1 fruit fly cellular context compared by ENCODE assay signal in the genomic region with DNA sequence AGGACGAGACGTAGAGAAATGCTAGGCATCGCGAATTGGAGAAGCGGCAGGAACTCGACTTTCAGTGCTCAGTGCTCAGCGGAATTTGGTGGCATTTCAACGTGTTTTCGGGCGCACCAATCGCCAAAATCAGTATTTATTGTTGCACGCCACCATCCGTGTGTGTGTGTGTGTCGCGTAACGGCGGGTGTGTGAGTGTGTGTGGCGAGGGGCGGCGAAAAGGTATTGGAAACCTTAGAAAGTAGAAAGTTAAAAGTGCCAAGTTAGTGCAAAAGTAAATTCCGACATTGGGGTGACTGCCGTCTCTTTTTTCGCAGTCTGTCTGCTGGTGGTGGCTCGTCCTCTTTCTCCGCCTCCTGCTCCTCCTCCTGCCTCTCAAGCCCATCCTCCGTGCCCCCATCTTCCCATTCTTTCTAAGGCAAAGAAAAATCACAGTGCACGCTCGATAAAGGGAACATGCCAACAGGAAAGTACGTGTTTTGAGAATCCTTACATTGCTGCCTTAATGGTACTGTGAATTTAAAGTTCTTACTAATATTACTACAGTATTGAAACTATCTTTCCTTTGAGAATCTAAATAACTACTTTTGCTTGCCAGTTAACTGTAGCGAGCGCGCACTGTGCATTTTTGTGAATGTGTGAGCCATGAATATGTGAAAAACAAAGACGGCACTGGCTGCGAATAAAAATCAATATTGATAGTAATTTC.
TF ChIP-seq lines count a peak whose summit lies in the region.

No protein-coding gene starts in this region.

TF ChIP-seq in whole organism, embryonic, 481 proteins besides CTCF, POLR2A, EP300 and RAD21 (continued from another document and continues in another):
- TF ChIP-seq CG7963 (GFP tag; IDR thresholded peaks at IDR 0.05; lab: Robert Waterston, UW; ENCODE audit: partially characterized antibody) (no peak), CG10565 (GFP tag; optimal IDR thresholded peaks at IDR 0.05; lab: Kevin White, UChicago) (no peak), ems (GFP tag; optimal IDR thresholded peaks at IDR 0.05; lab: Kevin White, UChicago) (peak; percentile 9), peb (GFP tag; IDR thresholded peaks at IDR 0.05; lab: Robert Waterston, UW) (no peak), z (GFP tag; IDR thresholded peaks at IDR 0.05; lab: Robert Waterston, UW) (no peak), Asciz (GFP tag; optimal IDR thresholded peaks at IDR 0.05; lab: Kevin White, UChicago) (no peak), dimm (GFP tag; IDR thresholded peaks at IDR 0.05; lab: Robert Waterston, UW) (no peak), fd96Cb (tag; optimal IDR thresholded peaks at IDR 0.05; lab: Kevin White, UChicago) (peak; percentile 58), dati (GFP tag; IDR thresholded peaks at IDR 0.05; lab: Robert Waterston, UW) (no peak), pzg (GFP tag; optimal IDR thresholded peaks at IDR 0.05; lab: Kevin White, UChicago) (no peak), croc (GFP tag; conservative IDR thresholded peaks at IDR 0.05; lab: Robert Waterston, UW) (peak; percentile 13; the same call in 1 of the 3 replicates), kni (GFP tag; optimal IDR thresholded peaks at IDR 0.05; lab: Kevin White, UChicago) (no peak), CG7928 (GFP tag; optimal IDR thresholded peaks at IDR 0.05; lab: Kevin White, UChicago) (peak; percentile 11), sisA (GFP tag; IDR thresholded peaks at IDR 0.05; lab: Robert Waterston, UW) (peak; percentile 59), TFAM (GFP tag; optimal IDR thresholded peaks at IDR 0.05; lab: Kevin White, UChicago) (no peak), HLH4C (GFP tag; IDR thresholded peaks at IDR 0.05; lab: Robert Waterston, UW; ENCODE audit: partially characterized antibody) (no peak), org-1 (GFP tag; optimal IDR thresholded peaks at IDR 0.05; lab: Kevin White, UChicago) (no peak), wdn (GFP tag; IDR thresholded peaks at IDR 0.05; lab: Robert Waterston, UW) (no peak), Scr (GFP tag; IDR thresholded peaks at IDR 0.05; lab: Robert Waterston, UW; ENCODE audit: partially characterized antibody) (no peak), CG12104 (GFP tag; optimal IDR thresholded peaks at IDR 0.05; lab: Kevin White, UChicago) (no peak), CG17568 (GFP tag; optimal IDR thresholded peaks at IDR 0.05; lab: Kevin White, UChicago) (no peak), CG3163 (GFP tag; optimal IDR thresholded peaks at IDR 0.05; lab: Kevin White, UChicago) (no peak), ash1 (GFP tag; optimal IDR thresholded peaks at IDR 0.05; lab: Kevin White, UChicago) (no peak), CG11696 (GFP tag; IDR thresholded peaks at IDR 0.05; lab: Robert Waterston, UW) (no peak), CG4730 (GFP tag; IDR thresholded peaks at IDR 0.05; lab: Robert Waterston, UW) (peak; percentile 43; the same call in 1 of the 2 replicates), tll (GFP tag; optimal IDR thresholded peaks at IDR 0.05; lab: Kevin White, UChicago) (no peak), pb (GFP tag; optimal IDR thresholded peaks at IDR 0.05; lab: Kevin White, UChicago) (no peak), bigmax (GFP tag; optimal IDR thresholded peaks at IDR 0.05; lab: Kevin White, UChicago) (no peak), YL-1 (GFP tag; optimal IDR thresholded peaks at IDR 0.05; lab: Kevin White, UChicago) (no peak), E2f2 (GFP tag; IDR thresholded peaks at IDR 0.05; lab: Robert Waterston, UW) (no peak), HHEX (GFP tag; optimal IDR thresholded peaks at IDR 0.05; lab: Kevin White, UChicago) (peak; percentile 59), C15 (GFP tag; IDR thresholded peaks at IDR 0.05; lab: Robert Waterston, UW) (no peak), Sry-δ (GFP tag; optimal IDR thresholded peaks at IDR 0.05; lab: Kevin White, UChicago) (no peak), HmgD (GFP tag; optimal IDR thresholded peaks at IDR 0.05; lab: Kevin White, UChicago) (no peak), seq (GFP tag; IDR thresholded peaks at IDR 0.05; lab: Robert Waterston, UW) (0 out of 2 replicates have a peak, but pooled peaks have one; percentile 5), gfzf (GFP tag; optimal IDR thresholded peaks at IDR 0.05; lab: Kevin White, UChicago) (no peak), inv (GFP tag; IDR thresholded peaks at IDR 0.05; lab: Robert Waterston, UW; ENCODE audit: partially characterized antibody) (no peak), H15 (GFP tag; IDR thresholded peaks at IDR 0.05; lab: Robert Waterston, UW) (0 out of 3 replicates have a peak, but pooled peaks have one; percentile 9), Fer1 (GFP tag; optimal IDR thresholded peaks at IDR 0.05; lab: Kevin White, UChicago) (peak; percentile 74), CG9932 (GFP tag; IDR thresholded peaks at IDR 0.05; lab: Robert Waterston, UW) (peak; percentile 27; the same call in 1 of the 2 replicates), cwo (GFP tag; optimal IDR thresholded peaks at IDR 0.05; lab: Kevin White, UChicago) (peak; percentile 61), zen2 (GFP tag; IDR thresholded peaks at IDR 0.05; lab: Robert Waterston, UW; ENCODE audit: partially characterized antibody) (no peak), Sox100B (GFP tag; optimal IDR thresholded peaks at IDR 0.05; lab: Kevin White, UChicago) (no peak), CHES-1-like (GFP tag; optimal IDR thresholded peaks at IDR 0.05; lab: Kevin White, UChicago) (no peak), Atf6 (GFP tag; IDR thresholded peaks at IDR 0.05; lab: Robert Waterston, UW) (no peak; the same call in 1 of the 2 replicates), CG17912 (GFP tag; optimal IDR thresholded peaks at IDR 0.05; lab: Kevin White, UChicago) (no peak), crc (GFP tag; optimal IDR thresholded peaks at IDR 0.05; lab: Kevin White, UChicago) (no peak), gsb-n (tag; optimal IDR thresholded peaks at IDR 0.05; lab: Kevin White, UChicago) (no peak), tna (GFP tag; IDR thresholded peaks at IDR 0.05; lab: Robert Waterston, UW; ENCODE audit: partially characterized antibody) (no peak), CG43689 (GFP tag; IDR thresholded peaks at IDR 0.05; lab: Robert Waterston, UW) (no peak), hb (GFP tag; IDR thresholded peaks at IDR 0.05; lab: Robert Waterston, UW; ENCODE audit: partially characterized antibody) (no peak), ato (GFP tag; IDR thresholded peaks at IDR 0.05; lab: Robert Waterston, UW; ENCODE audit: partially characterized antibody) (no peak), CG30431 (GFP tag; optimal IDR thresholded peaks at IDR 0.05; lab: Kevin White, UChicago) (peak; percentile 18), Xbp1 (GFP tag; optimal IDR thresholded peaks at IDR 0.05; lab: Kevin White, UChicago) (peak; percentile 41), slbo (GFP tag; IDR thresholded peaks at IDR 0.05; lab: Robert Waterston, UW) (peak; percentile 65), mirr (GFP tag; optimal IDR thresholded peaks at IDR 0.05; lab: Kevin White, UChicago) (no peak), Bgb (GFP tag; IDR thresholded peaks at IDR 0.05; lab: Robert Waterston, UW; ENCODE audit: partially characterized antibody) (no peak), CG12942 (GFP tag; optimal IDR thresholded peaks at IDR 0.05; lab: Kevin White, UChicago) (no peak), Deaf1 (tag; optimal IDR thresholded peaks at IDR 0.05; lab: Kevin White, UChicago) (peak; percentile 16), CG33213 (GFP tag; optimal IDR thresholded peaks at IDR 0.05; lab: Kevin White, UChicago) (peak; percentile 24), oc (tag; optimal IDR thresholded peaks at IDR 0.05; lab: Kevin White, UChicago) (no peak), CG9727 (GFP tag; optimal IDR thresholded peaks at IDR 0.05; lab: Kevin White, UChicago) (peak; percentile 45), Ravus (GFP tag; IDR thresholded peaks at IDR 0.05; lab: Robert Waterston, UW) (no peak), sima (GFP tag; optimal IDR thresholded peaks at IDR 0.05; lab: Kevin White, UChicago) (no peak), Hey (tag; optimal IDR thresholded peaks at IDR 0.05; lab: Kevin White, UChicago) (no peak), gro (GFP tag; optimal IDR thresholded peaks at IDR 0.05; lab: Kevin White, UChicago) (no peak), CoRest (tag; optimal IDR thresholded peaks at IDR 0.05; lab: Kevin White, UChicago) (peak; percentile 49), Hsf (GFP tag; optimal IDR thresholded peaks at IDR 0.05; lab: Kevin White, UChicago) (peak; percentile 55), grau (tag; optimal IDR thresholded peaks at IDR 0.05; lab: Kevin White, UChicago) (peak; percentile 94), Nf-YA (GFP tag; IDR thresholded peaks at IDR 0.05; lab: Robert Waterston, UW) (no peak), CG10267 (tag; optimal IDR thresholded peaks at IDR 0.05; lab: Kevin White, UChicago) (no peak), ken (GFP tag; IDR thresholded peaks at IDR 0.05; lab: Robert Waterston, UW) (peak; percentile 40; the same call in 1 of the 3 replicates), CG3281 (GFP tag; optimal IDR thresholded peaks at IDR 0.05; lab: Kevin White, UChicago) (peak; percentile 60), CG3407 (GFP tag; optimal IDR thresholded peaks at IDR 0.05; lab: Kevin White, UChicago) (no peak), toy (GFP tag; IDR thresholded peaks at IDR 0.05; lab: Robert Waterston, UW) (no peak), CG1832 (GFP tag; optimal IDR thresholded peaks at IDR 0.05; lab: Kevin White, UChicago) (no peak), Poxn (GFP tag; IDR thresholded peaks at IDR 0.05; lab: Robert Waterston, UW) (no peak), CG12071 (GFP tag; optimal IDR thresholded peaks at IDR 0.05; lab: Kevin White, UChicago) (peak; percentile 34), Ets65A (GFP tag; lab: Kevin White, UChicago) (peak; percentile 36), onecut (GFP tag; IDR thresholded peaks at IDR 0.05; lab: Robert Waterston, UW) (no peak; the same call in 1 of the 2 replicates), Dad (GFP tag; optimal IDR thresholded peaks at IDR 0.05; lab: Kevin White, UChicago) (no peak), Drgx (GFP tag; IDR thresholded peaks at IDR 0.05; lab: Robert Waterston, UW) (no peak), CG32772 (GFP tag; IDR thresholded peaks at IDR 0.05; lab: Robert Waterston, UW) (no peak; the same call in 1 of the 2 replicates), sna (GFP tag; IDR thresholded peaks at IDR 0.05; lab: Robert Waterston, UW; ENCODE audit: partially characterized antibody) (no peak), al (GFP tag; IDR thresholded peaks at IDR 0.05; lab: Robert Waterston, UW) (no peak), CG7786 (GFP tag; optimal IDR thresholded peaks at IDR 0.05; lab: Kevin White, UChicago) (peak; percentile 10), bcd (GFP tag; optimal IDR thresholded peaks at IDR 0.05; lab: Kevin White, UChicago) (peak; percentile 53), CG10147 (GFP tag; optimal IDR thresholded peaks at IDR 0.05; lab: Kevin White, UChicago) (peak; percentile 35), CG4282 (GFP tag; optimal IDR thresholded peaks at IDR 0.05; lab: Kevin White, UChicago) (no peak), CG8290 (GFP tag; optimal IDR thresholded peaks at IDR 0.05; lab: Kevin White, UChicago) (no peak), CG8290 (tag; optimal IDR thresholded peaks at IDR 0.05; lab: Kevin White, UChicago) (peak in 1 of 2 experiments; percentile 74), stc (GFP tag; IDR thresholded peaks at IDR 0.05; lab: Robert Waterston, UW) (peak; percentile 72), lmd (GFP tag; IDR thresholded peaks at IDR 0.05; lab: Robert Waterston, UW) (peak; percentile 61), Dfd (GFP tag; optimal IDR thresholded peaks at IDR 0.05; lab: Kevin White, UChicago) (no peak), CG31388 (GFP tag; optimal IDR thresholded peaks at IDR 0.05; lab: Kevin White, UChicago) (no peak), CG13775 (GFP tag; optimal IDR thresholded peaks at IDR 0.05; lab: Kevin White, UChicago) (no peak), CG3847 (GFP tag; IDR thresholded peaks at IDR 0.05; lab: Robert Waterston, UW) (no peak), fu2 (GFP tag; optimal IDR thresholded peaks at IDR 0.05; lab: Kevin White, UChicago) (no peak), br (optimal IDR thresholded peaks at IDR 0.05; lab: Kevin White, UChicago) (no peak), CG18764 (GFP tag; optimal IDR thresholded peaks at IDR 0.05; lab: Kevin White, UChicago) (no peak), CG15514 (GFP tag; optimal IDR thresholded peaks at IDR 0.05; lab: Kevin White, UChicago) (peak; percentile 29), CG10959 (GFP tag; IDR thresholded peaks at IDR 0.05; lab: Robert Waterston, UW) (no peak), ewg (GFP tag; optimal IDR thresholded peaks at IDR 0.05; lab: Kevin White, UChicago) (no peak), hkb (optimal IDR thresholded peaks at IDR 0.05; lab: Kevin White, UChicago) (no peak), hkb (GFP tag; IDR thresholded peaks at IDR 0.05; lab: Robert Waterston, UW) (peak; percentile 52; the same call in 1 of the 2 replicates), unpg (GFP tag; optimal IDR thresholded peaks at IDR 0.05; lab: Kevin White, UChicago) (peak; percentile 58), Mad (GFP tag; optimal IDR thresholded peaks at IDR 0.05; lab: Kevin White, UChicago) (peak; percentile 7), CG6765 (GFP tag; optimal IDR thresholded peaks at IDR 0.05; lab: Kevin White, UChicago) (no peak), CG32767 (GFP tag; IDR thresholded peaks at IDR 0.05; lab: Robert Waterston, UW) (no peak), CG16779 (GFP tag; IDR thresholded peaks at IDR 0.05; lab: Robert Waterston, UW) (peak; percentile 42; the same call in 1 of the 2 replicates), aop (GFP tag; IDR thresholded peaks at IDR 0.05; lab: Robert Waterston, UW) (no peak), CG8478 (optimal IDR thresholded peaks at IDR 0.05; lab: Kevin White, UChicago) (no peak), CG4404 (GFP tag; IDR thresholded peaks at IDR 0.05; lab: Robert Waterston, UW) (0 out of 2 replicates have a peak, but pooled peaks have one; percentile 26), schlank (tag; optimal IDR thresholded peaks at IDR 0.05; lab: Kevin White, UChicago) (no peak), CG1529 (GFP tag; optimal IDR thresholded peaks at IDR 0.05; lab: Kevin White, UChicago) (no peak), gcm (GFP tag; optimal IDR thresholded peaks at IDR 0.05; lab: Kevin White, UChicago) (peak; percentile 7), CG18599 (GFP tag; optimal IDR thresholded peaks at IDR 0.05; lab: Kevin White, UChicago) (peak; percentile 81), HLH54F (GFP tag; optimal IDR thresholded peaks at IDR 0.05; lab: Kevin White, UChicago) (peak; percentile 57), dpn (GFP tag; optimal IDR thresholded peaks at IDR 0.05; lab: Kevin White, UChicago) (peak; percentile 25 to 55), B-H1 (GFP tag; IDR thresholded peaks at IDR 0.05; lab: Robert Waterston, UW) (peak; percentile 15; the same call in 2 of the 3 replicates), CG30403 (GFP tag; optimal IDR thresholded peaks at IDR 0.05; lab: Kevin White, UChicago) (peak; percentile 48), tap (tag; optimal IDR thresholded peaks at IDR 0.05; lab: Kevin White, UChicago) (peak; percentile 39), HLHmδ (GFP tag; optimal IDR thresholded peaks at IDR 0.05; lab: Kevin White, UChicago) (no peak), btn (GFP tag; optimal IDR thresholded peaks at IDR 0.05; lab: Kevin White, UChicago) (no peak), ERR (GFP tag; optimal IDR thresholded peaks at IDR 0.05; lab: Kevin White, UChicago) (no peak)
